Worm (Caenorhabditis elegans) whole organism, L1 larva: ENCODE results near the gene Y24D9A.7.
A peak's percentile ranks its signal among the peaks of the same experiment; 100 is the strongest.

ENCODE experiments used
- C04F5.9 ChIP-seq: sonication (generic microtip); optimal IDR thresholded peaks from 2 replicates; lab custom pipeline; 2016; ENCODE audit warnings: missing genetic modification characterization, missing compliant biosample characterization
- F16B12.6 ChIP-seq: fragments of 150-350 bp; optimal IDR thresholded peaks from 2 replicates; lab custom pipeline; 2014; ENCODE audit warnings: missing biosample characterization, missing genetic modification characterization
- alr-1 ChIP-seq: fragments of 200-800 bp; sonication (Bioruptor generic); optimal IDR thresholded peaks from 2 replicates; lab custom pipeline; 2018; ENCODE audit warnings: borderline replicate concordance, mild to moderate bottlenecking, missing genetic modification characterization, missing compliant biosample characterization
- aly-2 ChIP-seq: fragments of 150-350 bp; optimal IDR thresholded peaks from 2 replicates; lab custom pipeline; 2014; ENCODE audit warnings: missing biosample characterization, missing genetic modification characterization
- ceh-63 ChIP-seq: fragments of 200-800 bp; sonication (Bioruptor generic); optimal IDR thresholded peaks from 2 replicates; lab custom pipeline; 2018; ENCODE audit warnings: mild to moderate bottlenecking, missing genetic modification characterization, missing compliant biosample characterization
- ceh-8 ChIP-seq: fragments of 200-800 bp; sonication (Bioruptor generic); optimal IDR thresholded peaks from 2 replicates; lab custom pipeline; 2018; ENCODE audit warnings: mild to moderate bottlenecking, missing genetic modification characterization, moderate library complexity, missing compliant biosample characterization
- ceh-82 ChIP-seq, 3 experiments: fragments of 150-350 bp in 1 of 3; sonication (generic microtip) in 2 of 3; optimal IDR thresholded peaks; 2 replicates each; lab custom pipeline; 2014 to 2017; ENCODE audit warnings: missing biosample characterization in 3 of 3, missing genetic modification characterization in 3 of 3
- ceh-88 ChIP-seq: fragments of 200-800 bp; sonication (Bioruptor generic); IDR thresholded peaks from 2 replicates; pipeline ENCODE4 v1.3.6; 2022; ENCODE audit warnings: missing genetic modification characterization, missing compliant biosample characterization
- ceh-90 ChIP-seq: sonication (generic microtip); optimal IDR thresholded peaks from 2 replicates; lab custom pipeline; 2016; ENCODE audit warnings: missing genetic modification characterization, missing compliant biosample characterization
- ces-1 ChIP-seq: fragments of 150-350 bp; optimal IDR thresholded peaks from 2 replicates; lab custom pipeline; 2014; ENCODE audit warnings: missing biosample characterization, missing genetic modification reagents, missing genetic modification characterization
- dsc-1 ChIP-seq: sonication (generic microtip); optimal IDR thresholded peaks from 2 replicates; lab custom pipeline; 2016; ENCODE audit warnings: mild to moderate bottlenecking, missing genetic modification characterization, missing compliant biosample characterization
- efl-1 ChIP-seq, 4 experiments: fragments of 150-350 bp; optimal IDR thresholded peaks in 3 of 4; peaks in 1 of 4; 1 replicate in 1 of 4; 2 replicates in 3 of 4; lab custom pipeline; 2014; ENCODE audit warnings: missing biosample characterization in 2 of 4, missing genetic modification characterization in 2 of 4, missing genetic modification reagents in 2 of 4
- efl-3 ChIP-seq: fragments of 200-800 bp; sonication (Bioruptor generic); optimal IDR thresholded peaks from 2 replicates; lab custom pipeline; 2018; ENCODE audit warnings: mild to moderate bottlenecking, missing genetic modification characterization, missing compliant biosample characterization
- egl-13 ChIP-seq: sonication (generic microtip); optimal IDR thresholded peaks from 2 replicates; lab custom pipeline; 2016; ENCODE audit warnings: missing genotype, missing genetic modification reagents, missing genetic modification characterization, missing compliant biosample characterization
- fkh-10 ChIP-seq: sonication (generic microtip); optimal IDR thresholded peaks from 2 replicates; lab custom pipeline; 2017; ENCODE audit warnings: missing biosample characterization, missing genetic modification reagents, missing genetic modification characterization
- fkh-4 ChIP-seq: sonication (generic microtip); optimal IDR thresholded peaks from 2 replicates; lab custom pipeline; 2016; ENCODE audit warnings: missing compliant biosample characterization, missing genetic modification characterization, borderline replicate concordance
- hlh-4 ChIP-seq: sonication (generic microtip); optimal IDR thresholded peaks from 2 replicates; lab custom pipeline; 2016; ENCODE audit warnings: mild to moderate bottlenecking, missing genetic modification characterization, missing compliant biosample characterization
- irx-1 ChIP-seq: sonication (generic microtip); optimal IDR thresholded peaks from 2 replicates; lab custom pipeline; 2016; ENCODE audit warnings: missing genetic modification characterization, missing compliant biosample characterization
- jun-1 ChIP-seq: fragments of 150-350 bp; optimal IDR thresholded peaks from 2 replicates; lab custom pipeline; 2014; ENCODE audit warnings: missing biosample characterization, missing genetic modification reagents, missing genetic modification characterization
- lin-14 ChIP-seq: fragments of 200-800 bp; sonication (Bioruptor generic); optimal IDR thresholded peaks from 2 replicates; lab custom pipeline; 2018; ENCODE audit warnings: mild to moderate bottlenecking, missing genetic modification characterization, moderate library complexity, missing compliant biosample characterization
- lin-39 ChIP-seq: fragments of 150-350 bp; optimal IDR thresholded peaks from 2 replicates; lab custom pipeline; 2014; ENCODE audit warnings: missing biosample characterization, missing genetic modification reagents, missing genetic modification characterization
- lsy-2 ChIP-seq, 2 experiments: fragments of 150-350 bp; optimal IDR thresholded peaks; 2 replicates each; lab custom pipeline; 2014; ENCODE audit warnings: missing biosample characterization in 2 of 2, missing genetic modification characterization in 2 of 2
- nhr-11 ChIP-seq: fragments of 150-350 bp; optimal IDR thresholded peaks from 2 replicates; lab custom pipeline; 2014; ENCODE audit warnings: missing biosample characterization, missing genetic modification characterization
- nhr-47 ChIP-seq: sonication (generic microtip); optimal IDR thresholded peaks from 2 replicates; lab custom pipeline; 2016; ENCODE audit warnings: mild to moderate bottlenecking, missing genetic modification characterization, moderate library complexity, missing compliant biosample characterization
- nhr-90 ChIP-seq: sonication (generic microtip); optimal IDR thresholded peaks from 2 replicates; lab custom pipeline; 2016; ENCODE audit warnings: mild to moderate bottlenecking, missing genetic modification characterization, missing compliant biosample characterization; ENCODE audit not compliant: poor library complexity
- pag-3 ChIP-seq: sonication (generic microtip); optimal IDR thresholded peaks from 2 replicates; lab custom pipeline; 2017; ENCODE audit warnings: missing genetic modification characterization, mild to moderate bottlenecking, missing compliant biosample characterization, antibody characterized with exemption, borderline replicate concordance; ENCODE audit not compliant: insufficient read depth
- pax-3 ChIP-seq: fragments of 200-800 bp; sonication (Bioruptor generic); optimal IDR thresholded peaks from 2 replicates; lab custom pipeline; 2018; ENCODE audit warnings: mild to moderate bottlenecking, missing genetic modification characterization, moderate library complexity, missing compliant biosample characterization
- rnt-1 ChIP-seq: sonication (generic microtip); optimal IDR thresholded peaks from 2 replicates; lab custom pipeline; 2016; ENCODE audit warnings: mild to moderate bottlenecking, missing genetic modification characterization, moderate library complexity, missing compliant biosample characterization
- skn-1 ChIP-seq: fragments of 150-350 bp; optimal IDR thresholded peaks from 2 replicates; lab custom pipeline; 2014; ENCODE audit warnings: missing biosample characterization, missing genetic modification characterization
- sptf-1 ChIP-seq: fragments of 150-350 bp; optimal IDR thresholded peaks from 2 replicates; lab custom pipeline; 2014; ENCODE audit warnings: missing biosample characterization, missing genetic modification characterization
- unc-62 ChIP-seq: fragments of 150-350 bp; optimal IDR thresholded peaks from 2 replicates; lab custom pipeline; 2014; ENCODE audit warnings: missing biosample characterization, missing genetic modification reagents, missing genetic modification characterization
- vab-15 ChIP-seq: sonication (generic microtip); optimal IDR thresholded peaks from 2 replicates; lab custom pipeline; 2017; ENCODE audit warnings: missing genotype, mild to moderate bottlenecking, missing genetic modification characterization, missing compliant biosample characterization
- xbp-1 ChIP-seq: sonication (generic microtip); optimal IDR thresholded peaks from 2 replicates; lab custom pipeline; 2016; ENCODE audit warnings: missing genetic modification characterization, missing compliant biosample characterization
- zip-4 ChIP-seq: fragments of 200-800 bp; sonication (Bioruptor generic); optimal IDR thresholded peaks from 2 replicates; lab custom pipeline; 2018; ENCODE audit warnings: mild to moderate bottlenecking, missing genetic modification characterization, moderate library complexity, missing compliant biosample characterization

Y24D9A.7 gene

ce11 chrIV:4449843-4450242 is 44.9 kb upstream of the Y24D9A.7 start (continued):
- TF ChIP-seq alr-1 (no peak), pag-3 (tag; lab: Kevin White, UChicago) (no peak), sptf-1 (tag; lab: Kevin White, UChicago) (no peak), pax-3 (tag; lab: Kevin White, UChicago) (peak; percentile 6), rnt-1 (tag; lab: Kevin White, UChicago) (no peak), aly-2 (tag; lab: Kevin White, UChicago) (no peak), dsc-1 (tag; lab: Kevin White, UChicago) (no peak), nhr-90 (tag; lab: Kevin White, UChicago) (peak; percentile 45), jun-1 (tag; lab: Kevin White, UChicago) (no peak), efl-3 (no peak), irx-1 (tag; lab: Kevin White, UChicago) (no peak), nhr-47 (tag; lab: Kevin White, UChicago) (peak; percentile 20), F16B12.6 (tag; lab: Kevin White, UChicago) (no peak), nhr-11 (tag; lab: Kevin White, UChicago) (no peak)

- no peak for TF ChIP-seq hlh-4 (tag; lab: Kevin White, UChicago)
Observed at ce11 chrIV:4449439-4449838, 44.5 kb upstream of the Y24D9A.7 start, which contains the start of gene R08C7.12. Gene R08C7.12 (plus strand): TSS chrIV:4449739.

- TF ChIP-seq ces-1 (no peak), alr-1 (peak; percentile 88), efl-1 (optimal IDR thresholded peaks at IDR 0.05; lab: Kevin White, UChicago) (no peak), efl-1 (GFP tag; optimal IDR thresholded peaks at IDR 0.05 in 1 of 2; lab: Kevin White, UChicago) (peak in 1 of 2 experiments; percentile 52)
Observed at ce11 chrIV:4448343-4448742, 43.4 kb upstream of the Y24D9A.7 start.

- TF ChIP-seq fkh-4 (tag; lab: Kevin White, UChicago) (no peak), skn-1 (no peak), lin-39 (tag; lab: Kevin White, UChicago) (no peak)
Observed at ce11 chrIV:4447367-4447766, 42.4 kb upstream of the Y24D9A.7 start.

- TF ChIP-seq lin-39 (tag; lab: Kevin White, UChicago) (no peak), ceh-63 (GFP tag; lab: Kevin White, UChicago) (no peak), aly-2 (tag; lab: Kevin White, UChicago) (no peak), vab-15 (tag; lab: Kevin White, UChicago) (no peak), fkh-10 (GFP tag; lab: Kevin White, UChicago) (no peak), ceh-8 (GFP tag; lab: Kevin White, UChicago) (no peak), unc-62 (GFP tag; lab: Kevin White, UChicago) (no peak), ces-1 (no peak), lsy-2 (tag; optimal IDR thresholded peaks at IDR 0.05; lab: Kevin White, UChicago) (no peak), ceh-88 (no peak), zip-4 (GFP tag; lab: Kevin White, UChicago) (no peak), lin-14 (GFP tag; lab: Kevin White, UChicago) (no peak), C04F5.9 (no peak), ceh-90 (tag; lab: Kevin White, UChicago) (no peak), ceh-82 (tag; optimal IDR thresholded peaks at IDR 0.05; lab: Kevin White, UChicago) (no peak), xbp-1 (tag; lab: Kevin White, UChicago) (no peak), egl-13 (no peak)
Observed at ce11 chrIV:4447284-4447366, 42.2 kb upstream of the Y24D9A.7 start, which contains the start of gene chat-1. Gene chat-1 (plus strand): TSS chrIV:4447331.
